Worm (Caenorhabditis elegans): ENCODE results near the gene fbxb-74.

Gene fbxb-74

ce11 chrIV:4480027-4480426, 40.9 kb upstream of the fbxb-74 start, which contains the start of gene M01H9.10:
Gene M01H9.10, minus strand, starts transcription at chrIV:4480127.
- TF ChIP-seq tbx-2 (tag; optimal IDR thresholded peaks at IDR 0.05), result no peak
- TF ChIP-seq rnt-1 (tag; optimal IDR thresholded peaks at IDR 0.05), result no peak
- no peak for TF ChIP-seq npax-4 (tag; optimal IDR thresholded peaks at IDR 0.05)
- no peak for TF ChIP-seq Y22D7AL.16 (tag; optimal IDR thresholded peaks at IDR 0.05)
- TF ChIP-seq ceh-6 (GFP tag; optimal IDR thresholded peaks at IDR 0.05), result no peak
- no peak for TF ChIP-seq pha-2 (tag; optimal IDR thresholded peaks at IDR 0.05)
- no peak for TF ChIP-seq ceh-2 (tag; optimal IDR thresholded peaks at IDR 0.05)
- TF ChIP-seq ceh-19 (GFP tag; optimal IDR thresholded peaks at IDR 0.05), result no peak
- no peak for TF ChIP-seq ref-2 (tag; optimal IDR thresholded peaks at IDR 0.05)
- TF ChIP-seq unc-42 (tag; optimal IDR thresholded peaks at IDR 0.05), result no peak
- no peak for TF ChIP-seq dmd-4 (tag; optimal IDR thresholded peaks at IDR 0.05; ENCODE audit: borderline replicate concordance)
- TF ChIP-seq ceh-34 (tag; optimal IDR thresholded peaks at IDR 0.05), result no peak
- no peak for TF ChIP-seq ceh-24 (tag; optimal IDR thresholded peaks at IDR 0.05)
- no peak for TF ChIP-seq hlh-6 (tag; optimal IDR thresholded peaks at IDR 0.05)
- TF ChIP-seq sox-2 (GFP tag; IDR thresholded peaks at IDR 0.05), result no peak
- TF ChIP-seq ets-4 (tag; optimal IDR thresholded peaks at IDR 0.05), result no peak
- TF ChIP-seq C38D4.7 (GFP tag; optimal IDR thresholded peaks at IDR 0.05), result no peak
- no peak for TF ChIP-seq gmeb-2 (tag; optimal IDR thresholded peaks at IDR 0.05)
- TF ChIP-seq fax-1 (tag; optimal IDR thresholded peaks at IDR 0.05), result no peak

ce11 chrIV:4478612-4479011, 39.5 kb upstream of the fbxb-74 start:
- TF ChIP-seq nfya-1 (tag; optimal IDR thresholded peaks at IDR 0.05), result no peak
- no peak for TF ChIP-seq ref-2 (tag; optimal IDR thresholded peaks at IDR 0.05)
- TF ChIP-seq zip-5 (tag; optimal IDR thresholded peaks at IDR 0.05), result no peak
- TF ChIP-seq elt-4 (tag; optimal IDR thresholded peaks at IDR 0.05), result no peak
- no peak for TF ChIP-seq pax-1 (tag; optimal IDR thresholded peaks at IDR 0.05)

- TF ChIP-seq ceh-18 (tag; optimal IDR thresholded peaks at IDR 0.05), result peak; percentile 82
- peak; percentile 51 for TF ChIP-seq unc-55 (GFP tag; optimal IDR thresholded peaks at IDR 0.05)
- TF ChIP-seq unc-86 (tag; optimal IDR thresholded peaks at IDR 0.05), result no peak
Measured at ce11 chrIV:4477009-4477471, 38.0 kb upstream of the fbxb-74 start, which contains the start of gene M01H9.3. Gene M01H9.3, minus strand, starts transcription at chrIV:4477059.

DNA sequence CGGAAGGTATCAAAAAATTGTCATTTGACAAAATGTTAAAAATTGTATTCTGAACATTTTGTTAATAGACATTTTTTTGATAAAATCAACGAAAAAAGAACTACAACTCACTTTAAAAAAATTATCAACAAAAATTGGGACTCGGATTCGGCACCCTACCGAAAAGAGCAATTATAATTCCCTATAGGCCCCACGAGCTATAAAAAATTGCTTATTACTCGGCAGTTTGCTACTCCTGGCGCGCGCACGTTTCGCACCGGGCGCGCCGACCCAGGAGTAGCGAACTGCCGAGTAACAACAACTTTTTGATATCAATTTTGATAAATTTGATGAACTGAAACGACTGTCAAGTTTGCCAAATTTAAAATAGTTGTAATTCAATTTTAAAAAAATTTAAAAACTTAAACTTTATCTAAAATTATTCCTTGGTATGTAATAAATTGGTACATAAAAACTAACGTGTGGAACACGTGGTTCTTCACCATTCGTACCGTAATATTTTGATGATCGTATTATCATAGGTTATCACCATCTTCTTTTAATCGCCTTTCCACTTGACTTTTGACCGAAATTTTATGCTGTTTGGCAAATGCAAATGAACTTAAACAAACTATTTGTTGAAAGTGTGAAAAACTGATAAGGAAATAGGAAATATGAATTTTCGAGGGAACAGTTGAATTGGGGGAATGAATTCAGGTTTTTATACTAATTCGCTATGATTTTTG, 36.4 kb upstream of the fbxb-74 start:
- TF ChIP-seq ceh-19 (GFP tag; optimal IDR thresholded peaks at IDR 0.05) (no peak), F13H6.1 (tag; optimal IDR thresholded peaks at IDR 0.05) (no peak)

DNA sequence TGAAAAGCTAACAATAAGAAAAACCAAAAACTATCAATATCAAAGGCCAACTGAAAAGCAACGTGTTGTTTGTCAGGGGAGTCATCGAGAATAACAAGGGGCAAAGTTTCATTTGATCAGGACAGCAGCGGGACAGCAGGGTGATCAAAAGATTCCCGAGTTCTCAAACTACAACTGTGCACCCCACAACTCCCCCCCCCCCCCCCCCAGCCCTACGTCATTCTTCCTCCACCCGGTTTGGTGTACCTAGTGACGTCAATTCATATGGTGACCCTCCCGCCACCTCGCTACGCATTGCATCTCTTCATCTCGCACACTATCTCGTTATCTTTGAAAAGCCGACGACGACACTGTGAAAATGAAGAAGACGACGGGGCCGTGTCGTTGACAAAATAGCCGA, 34.7 kb upstream of the fbxb-74 start:
- TF ChIP-seq eyg-1 (tag; optimal IDR thresholded peaks at IDR 0.05) (no peak), sox-4 (tag; optimal IDR thresholded peaks at IDR 0.05) (no peak), elt-2 (tag; optimal IDR thresholded peaks at IDR 0.05) (no peak)

DNA sequence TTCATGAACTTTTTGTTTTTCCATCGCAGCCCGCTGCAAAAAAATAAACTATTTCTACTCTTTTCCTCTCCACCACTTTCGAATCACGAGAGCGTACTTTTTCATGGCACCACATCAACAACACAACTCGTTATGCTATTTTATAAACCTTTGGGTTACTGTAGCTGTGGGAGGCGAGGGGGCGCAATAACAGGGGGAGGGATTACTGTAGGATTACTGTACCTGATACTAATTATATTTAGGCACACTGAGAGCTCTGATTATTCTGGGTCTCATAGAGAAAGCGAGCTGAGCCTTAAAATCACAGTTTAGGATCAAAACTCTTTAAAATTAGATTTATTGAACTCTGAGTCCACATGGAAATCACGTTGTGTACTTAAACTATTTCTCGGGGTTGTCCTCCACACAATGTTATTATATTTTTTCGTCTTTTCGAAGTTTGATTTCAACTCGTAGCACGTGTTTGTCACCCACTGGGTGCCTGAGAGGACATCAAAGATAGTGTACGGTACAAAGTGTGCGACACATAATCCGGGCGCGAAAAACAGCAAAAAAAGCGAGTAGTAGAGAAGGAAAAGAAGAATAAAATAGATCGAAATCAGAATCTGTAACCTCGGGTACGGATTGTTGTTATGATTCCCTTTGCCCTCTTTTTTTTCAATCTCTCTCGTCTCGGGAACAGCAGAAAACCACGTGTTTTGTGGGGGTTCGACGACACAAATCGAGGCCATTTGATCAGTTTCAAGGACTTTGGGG, 33.5 kb upstream of the fbxb-74 start:
- no peak for TF ChIP-seq ceh-24 (tag; optimal IDR thresholded peaks at IDR 0.05)
- TF ChIP-seq hlh-30 (tag; optimal IDR thresholded peaks at IDR 0.05; ENCODE audit: insufficient read depth), result peak; percentile 8
- no peak for TF ChIP-seq ttx-3 (tag; optimal IDR thresholded peaks at IDR 0.05)
